ENCODE assay signal across 1 fruit fly cellular context in genomic region chr3R:21386132-21386531, dm6.
TF ChIP-seq lines count a peak whose summit lies in the region.

No protein-coding gene starts in this region.

TF ChIP-seq in whole organism, embryonic, 481 proteins besides CTCF, POLR2A, EP300 and RAD21 (continued from another document):
- TF ChIP-seq CG17359 (tag; optimal IDR thresholded peaks at IDR 0.05; lab: Kevin White, UChicago) (no peak), prd (optimal IDR thresholded peaks at IDR 0.05; lab: Kevin White, UChicago) (no peak), prd (GFP tag; IDR thresholded peaks at IDR 0.05; lab: Robert Waterston, UW) (no peak), MBD-R2 (GFP tag; IDR thresholded peaks at IDR 0.05; lab: Robert Waterston, UW) (peak; percentile 35), Oaz (GFP tag; IDR thresholded peaks at IDR 0.05; lab: Robert Waterston, UW) (no peak), lbe (GFP tag; optimal IDR thresholded peaks at IDR 0.05; lab: Kevin White, UChicago) (no peak), CG34224 (GFP tag; IDR thresholded peaks at IDR 0.05; lab: Robert Waterston, UW; ENCODE audit: partially characterized antibody) (no peak), CG12299 (tag; optimal IDR thresholded peaks at IDR 0.05; lab: Kevin White, UChicago) (no peak), unc-4 (GFP tag; IDR thresholded peaks at IDR 0.05; lab: Robert Waterston, UW; ENCODE audit: partially characterized antibody) (no peak), fd3F (GFP tag; optimal IDR thresholded peaks at IDR 0.05; lab: Kevin White, UChicago) (no peak), pan (optimal IDR thresholded peaks at IDR 0.05; lab: Kevin White, UChicago) (no peak), pan (GFP tag; optimal IDR thresholded peaks at IDR 0.05 in 1 of 2, IDR thresholded peaks at IDR 0.05 in 1 of 2) (no peak), E2f2 (GFP tag; IDR thresholded peaks at IDR 0.05; lab: Robert Waterston, UW) (peak; percentile 69), CG1602 (GFP tag; optimal IDR thresholded peaks at IDR 0.05; lab: Kevin White, UChicago) (no peak), kah (GFP tag; optimal IDR thresholded peaks at IDR 0.05; lab: Kevin White, UChicago) (no peak), sisA (GFP tag; IDR thresholded peaks at IDR 0.05; lab: Robert Waterston, UW) (no peak), ap (GFP tag; IDR thresholded peaks at IDR 0.05; lab: Robert Waterston, UW) (no peak), gro (GFP tag; optimal IDR thresholded peaks at IDR 0.05; lab: Kevin White, UChicago) (no peak), Mad (GFP tag; optimal IDR thresholded peaks at IDR 0.05; lab: Kevin White, UChicago) (no peak), unpg (GFP tag; optimal IDR thresholded peaks at IDR 0.05; lab: Kevin White, UChicago) (no peak), jumu (GFP tag; optimal IDR thresholded peaks at IDR 0.05; lab: Kevin White, UChicago) (no peak), yki (optimal IDR thresholded peaks at IDR 0.05; lab: Kevin White, UChicago) (no peak), knrl (GFP tag; IDR thresholded peaks at IDR 0.05; lab: Robert Waterston, UW; ENCODE audit: partially characterized antibody) (peak; percentile 47; the same call in 1 of the 3 replicates), br (optimal IDR thresholded peaks at IDR 0.05; lab: Kevin White, UChicago) (no peak), CG7357 (GFP tag; IDR thresholded peaks at IDR 0.05; lab: Robert Waterston, UW) (no peak), dan (GFP tag; IDR thresholded peaks at IDR 0.05; lab: Robert Waterston, UW) (no peak), CG42726 (GFP tag; IDR thresholded peaks at IDR 0.05; lab: Robert Waterston, UW; ENCODE audit: partially characterized antibody) (peak; percentile 49; the same call in 1 of the 2 replicates), Opbp (GFP tag; IDR thresholded peaks at IDR 0.05; lab: Robert Waterston, UW; ENCODE audit: partially characterized antibody) (peak; percentile 70), Sry-δ (GFP tag; optimal IDR thresholded peaks at IDR 0.05; lab: Kevin White, UChicago) (peak; percentile 1), sr (GFP tag; IDR thresholded peaks at IDR 0.05; lab: Robert Waterston, UW) (no peak), z (GFP tag; IDR thresholded peaks at IDR 0.05; lab: Robert Waterston, UW) (no peak), CG10267 (tag; optimal IDR thresholded peaks at IDR 0.05; lab: Kevin White, UChicago) (peak; percentile 24), Fer3 (tag; optimal IDR thresholded peaks at IDR 0.05; lab: Kevin White, UChicago) (no peak), CG11085 (GFP tag; IDR thresholded peaks at IDR 0.05; lab: Robert Waterston, UW) (no peak), CG12219 (GFP tag; optimal IDR thresholded peaks at IDR 0.05; lab: Kevin White, UChicago) (no peak), Dad (GFP tag; optimal IDR thresholded peaks at IDR 0.05; lab: Kevin White, UChicago) (no peak), CG6854 (GFP tag; optimal IDR thresholded peaks at IDR 0.05; lab: Kevin White, UChicago) (no peak), zf30C (GFP tag; optimal IDR thresholded peaks at IDR 0.05; lab: Kevin White, UChicago) (peak; percentile 79), Nf-YB (GFP tag; optimal IDR thresholded peaks at IDR 0.05; lab: Kevin White, UChicago) (peak; percentile 2), Oli (tag; optimal IDR thresholded peaks at IDR 0.05; lab: Kevin White, UChicago) (no peak), Jarid2 (GFP tag; optimal IDR thresholded peaks at IDR 0.05; lab: Kevin White, UChicago) (peak; percentile 71), trem (tag; optimal IDR thresholded peaks at IDR 0.05; lab: Kevin White, UChicago) (peak; percentile 28), CG12769 (tag; optimal IDR thresholded peaks at IDR 0.05; lab: Kevin White, UChicago) (no peak), twi (tag; optimal IDR thresholded peaks at IDR 0.05; lab: Kevin White, UChicago) (no peak), tin (GFP tag; optimal IDR thresholded peaks at IDR 0.05; lab: Kevin White, UChicago) (no peak), grau (tag; optimal IDR thresholded peaks at IDR 0.05; lab: Kevin White, UChicago) (no peak), GATAe (GFP tag; conservative IDR thresholded peaks at IDR 0.05; lab: Robert Waterston, UW) (no peak), sqz (GFP tag; optimal IDR thresholded peaks at IDR 0.05; lab: Kevin White, UChicago) (no peak), tap (tag; optimal IDR thresholded peaks at IDR 0.05; lab: Kevin White, UChicago) (no peak)
